Fruit fly (Drosophila melanogaster): Measurements from ENCODE around the gene CG5024.

DNA sequence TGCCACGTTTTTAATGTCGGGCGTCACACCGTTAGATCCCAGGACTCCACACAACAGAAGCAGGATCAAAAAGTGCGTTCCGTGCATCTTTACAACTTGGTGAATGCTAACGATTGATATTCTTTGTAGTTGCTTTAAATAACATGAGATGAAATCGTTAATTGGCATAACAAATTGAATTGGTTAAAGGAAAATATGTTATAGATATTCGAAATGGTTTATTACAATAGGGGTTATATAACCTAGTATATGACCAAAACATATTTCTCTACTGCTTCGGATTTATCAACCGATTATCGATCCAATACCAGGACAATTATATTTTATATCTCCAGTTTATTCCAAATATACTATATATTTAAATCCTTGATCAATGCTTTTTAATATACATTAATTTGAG is 18.7 kb downstream of the CG5024 start, which contains the start of gene Mst57Dc:
- TF ChIP-seq CG5204 (GFP tag; optimal IDR thresholded peaks at IDR 0.05) (no peak), kay (GFP tag; ENCODE audit: borderline replicate concordance) (no peak), toe (GFP tag; optimal IDR thresholded peaks at IDR 0.05) (no peak), cic (GFP tag; optimal IDR thresholded peaks at IDR 0.05) (no peak), CG1620 (GFP tag; optimal IDR thresholded peaks at IDR 0.05) (no peak), ovo (GFP tag; optimal IDR thresholded peaks at IDR 0.05) (no peak)

All from whole organism, adult.